Fruit fly (Drosophila melanogaster) whole organism, wandering third instar larva: Measurements from ENCODE around the gene pdgy.
A peak's percentile ranks its signal among the peaks of the same experiment; 100 is the strongest.

Source experiments
- Abd-B ChIP-seq: fragments of >200 bp; optimal IDR thresholded peaks from 2 replicates; lab custom pipeline; 2017; ENCODE audit warnings: missing biosample characterization, missing genetic modification characterization
- CrebA ChIP-seq: fragments of 200-800 bp; sonication (Bioruptor generic); optimal IDR thresholded peaks from 2 replicates; lab custom pipeline; 2016; ENCODE audit warnings: missing biosample characterization, mild to moderate bottlenecking, missing genetic modification characterization, borderline replicate concordance
- GATAd ChIP-seq: sonication (Bioruptor generic); optimal IDR thresholded peaks from 2 replicates; lab custom pipeline; 2016; ENCODE audit warnings: missing biosample characterization, missing genetic modification characterization
- Hr78 ChIP-seq: fragments of >200 bp; optimal IDR thresholded peaks from 2 replicates; lab custom pipeline; 2017; ENCODE audit warnings: missing biosample characterization, missing genetic modification characterization
- Hr83 ChIP-seq: fragments of 200-300 bp; sonication (Bioruptor generic); optimal IDR thresholded peaks from 2 replicates; lab custom pipeline; 2016; ENCODE audit warnings: missing biosample characterization, mild to moderate bottlenecking, missing genetic modification characterization, moderate library complexity; ENCODE audit not compliant: poor library complexity, severe bottlenecking
- Jra ChIP-seq: sonication (Bioruptor generic); optimal IDR thresholded peaks from 2 replicates; lab custom pipeline; 2016; ENCODE audit warnings: missing biosample characterization, missing genetic modification characterization
- OdsH ChIP-seq: fragments of 200-800 bp; sonication (Bioruptor generic); optimal IDR thresholded peaks from 2 replicates; lab custom pipeline; 2016; ENCODE audit warnings: missing biosample characterization, mild to moderate bottlenecking, missing genetic modification characterization
- Sp1 ChIP-seq: fragments of 200-800 bp; sonication (Bioruptor generic); optimal IDR thresholded peaks from 3 replicates; lab custom pipeline; 2019; ENCODE audit warnings: missing biosample characterization, mild to moderate bottlenecking, missing genetic modification characterization, moderate library complexity
- dmrt93B ChIP-seq: fragments of 200-800 bp; sonication (Bioruptor generic); optimal IDR thresholded peaks from 2 replicates; lab custom pipeline; 2018; ENCODE audit warnings: missing biosample characterization, mild to moderate bottlenecking, missing genetic modification characterization
- ey ChIP-seq: fragments of 200-800 bp; sonication (Bioruptor generic); optimal IDR thresholded peaks from 2 replicates; lab custom pipeline; 2016; ENCODE audit warnings: missing biosample characterization, missing genetic modification characterization
- lola ChIP-seq: fragments of >200 bp; optimal IDR thresholded peaks from 2 replicates; lab custom pipeline; 2017; ENCODE audit warnings: missing biosample characterization, missing genetic modification characterization
- pan ChIP-seq: fragments of >200 bp; optimal IDR thresholded peaks from 2 replicates; lab custom pipeline; 2017
- psq ChIP-seq: fragments of 200-800 bp; sonication (Bioruptor generic); optimal IDR thresholded peaks from 3 replicates; lab custom pipeline; 2017; ENCODE audit warnings: missing biosample characterization, mild to moderate bottlenecking, missing genetic modification characterization, moderate library complexity
- sage ChIP-seq: fragments of 200-800 bp; sonication (Bioruptor generic); optimal IDR thresholded peaks from 2 replicates; lab custom pipeline; 2016; ENCODE audit warnings: missing biosample characterization, mild to moderate bottlenecking, missing genetic modification characterization

- TF ChIP-seq pan = no peak
- peak; percentile 60 for TF ChIP-seq dmrt93B (GFP tag; lab: Kevin White, UChicago)
- TF ChIP-seq sage (GFP tag; lab: Kevin White, UChicago) = no peak
- no peak for TF ChIP-seq Jra (GFP tag; lab: Kevin White, UChicago)
- TF ChIP-seq OdsH (GFP tag; lab: Kevin White, UChicago) = peak; percentile 70
- TF ChIP-seq psq (GFP tag; lab: Kevin White, UChicago) = peak; percentile 35
- no peak for TF ChIP-seq Abd-B (GFP tag; lab: Kevin White, UChicago)
- peak; percentile 78 for TF ChIP-seq Sp1 (GFP tag; lab: Kevin White, UChicago)
- TF ChIP-seq lola (GFP tag; lab: Kevin White, UChicago) = no peak
- no peak for TF ChIP-seq GATAd (GFP tag; lab: Kevin White, UChicago)
- peak; percentile 63 for TF ChIP-seq ey (GFP tag; lab: Kevin White, UChicago)
- TF ChIP-seq Hr78 (GFP tag; lab: Kevin White, UChicago) = no peak
- TF ChIP-seq Hr83 (GFP tag; lab: Kevin White, UChicago) = no peak
- no peak for TF ChIP-seq CrebA (GFP tag; lab: Kevin White, UChicago)
Measured at dm6 chrX:14952097-14952844, 1.1 kb downstream of the pdgy start.
